Worm (Caenorhabditis elegans): ENCODE data around the gene syx-16.

The syx-16 gene

ce11 chrIII:5227831-5228467, 19.0 kb upstream of the syx-16 start, which contains the start of the genes C34E10.12, C34E10.10 and atp-2 (continued):
- TF ChIP-seq ztf-4 (tag; optimal IDR thresholded peaks at IDR 0.05): peak; percentile 25
- TF ChIP-seq nhr-67 (tag; optimal IDR thresholded peaks at IDR 0.05): no peak
- TF ChIP-seq sea-2 (GFP tag; optimal IDR thresholded peaks at IDR 0.05): no peak
- no peak for TF ChIP-seq ztf-11 (tag; optimal IDR thresholded peaks at IDR 0.05)
- TF ChIP-seq lin-39 (tag; optimal IDR thresholded peaks at IDR 0.05): peak; percentile 94

DNA sequence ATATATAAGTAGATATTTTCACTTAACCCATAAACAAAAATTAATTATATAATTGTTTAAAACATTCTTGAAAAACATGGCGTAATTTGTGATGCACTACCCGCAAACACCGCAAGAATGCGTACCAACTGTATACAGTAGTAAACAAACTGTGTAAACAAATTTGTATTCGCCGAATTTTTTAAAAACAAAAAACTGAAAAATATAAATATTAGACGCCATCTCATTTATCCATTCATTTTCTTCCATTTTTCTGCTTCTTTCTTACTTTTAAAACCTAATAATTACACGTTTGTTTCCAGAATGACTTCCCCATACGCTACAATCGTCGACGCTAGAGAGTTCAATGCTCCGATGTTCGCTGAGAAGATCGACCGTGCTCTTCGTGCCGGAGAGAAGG, 16.4 kb upstream of the syx-16 start, which contains the start of gene nex-1:
nex-1 (plus strand) TSS at position 301 of the 400 bp plus-strand sequence.
- TF ChIP-seq nhr-25 (tag; optimal IDR thresholded peaks at IDR 0.05) (no peak), nhr-43 (tag; optimal IDR thresholded peaks at IDR 0.05; ENCODE audit: poor library complexity, severe bottlenecking) (no peak), elt-1 (tag; optimal IDR thresholded peaks at IDR 0.05) (no peak), fkh-10 (GFP tag; optimal IDR thresholded peaks at IDR 0.05) (no peak), sea-2 (GFP tag; optimal IDR thresholded peaks at IDR 0.05) (no peak), nhr-67 (tag; optimal IDR thresholded peaks at IDR 0.05) (no peak), egl-5 (tag; optimal IDR thresholded peaks at IDR 0.05) (no peak), ztf-11 (tag; optimal IDR thresholded peaks at IDR 0.05) (no peak), jun-1 (tag; optimal IDR thresholded peaks at IDR 0.05) (no peak)

ce11 chrIII:5224908-5225307, 16.0 kb upstream of the syx-16 start:
- TF ChIP-seq lin-39 (tag; optimal IDR thresholded peaks at IDR 0.05) (no peak), R02D3.7 (tag; optimal IDR thresholded peaks at IDR 0.05) (no peak), nhr-76 (tag; optimal IDR thresholded peaks at IDR 0.05) (no peak), nhr-11 (tag; optimal IDR thresholded peaks at IDR 0.05) (no peak), lsy-12 (tag; optimal IDR thresholded peaks at IDR 0.05) (no peak), fos-1 (tag; optimal IDR thresholded peaks at IDR 0.05) (peak; percentile 10), unc-62 (GFP tag; optimal IDR thresholded peaks at IDR 0.05) (no peak), nhr-23 (tag; optimal IDR thresholded peaks at IDR 0.05) (peak; percentile 44), ceh-16 (tag; optimal IDR thresholded peaks at IDR 0.05) (no peak), sea-2 (GFP tag; optimal IDR thresholded peaks at IDR 0.05) (no peak), aly-2 (tag; optimal IDR thresholded peaks at IDR 0.05) (no peak), nhr-43 (tag; optimal IDR thresholded peaks at IDR 0.05; ENCODE audit: poor library complexity, severe bottlenecking) (no peak), ceh-82 (tag; optimal IDR thresholded peaks at IDR 0.05) (no peak), unc-39 (tag; optimal IDR thresholded peaks at IDR 0.05) (no peak), egl-27 (tag; optimal IDR thresholded peaks at IDR 0.05) (peak; percentile 3), tbx-2 (tag; optimal IDR thresholded peaks at IDR 0.05) (no peak), elt-1 (tag; optimal IDR thresholded peaks at IDR 0.05) (no peak), zag-1 (tag; optimal IDR thresholded peaks at IDR 0.05) (no peak), elt-3 (tag; optimal IDR thresholded peaks at IDR 0.05) (no peak), nhr-25 (tag; optimal IDR thresholded peaks at IDR 0.05) (no peak), eor-1 (tag; optimal IDR thresholded peaks at IDR 0.05) (no peak), daf-12 (tag; optimal IDR thresholded peaks at IDR 0.05) (no peak), hmg-11 (tag; optimal IDR thresholded peaks at IDR 0.05) (no peak), nhr-237 (tag; optimal IDR thresholded peaks at IDR 0.05) (no peak), mml-1 (tag; optimal IDR thresholded peaks at IDR 0.05) (no peak), nhr-12 (tag; optimal IDR thresholded peaks at IDR 0.05) (no peak), egl-5 (tag; optimal IDR thresholded peaks at IDR 0.05) (no peak), ztf-4 (tag; optimal IDR thresholded peaks at IDR 0.05) (no peak), pqm-1 (tag; optimal IDR thresholded peaks at IDR 0.05) (peak; percentile 12), elt-2 (tag; optimal IDR thresholded peaks at IDR 0.05) (peak; percentile 37), nhr-67 (tag; optimal IDR thresholded peaks at IDR 0.05) (no peak), mdl-1 (tag; optimal IDR thresholded peaks at IDR 0.05) (no peak), ztf-11 (tag; optimal IDR thresholded peaks at IDR 0.05) (no peak), nfya-1 (tag; optimal IDR thresholded peaks at IDR 0.05; ENCODE audit: insufficient read depth) (peak; percentile 28), fkh-2 (tag; optimal IDR thresholded peaks at IDR 0.05) (no peak), jun-1 (tag; optimal IDR thresholded peaks at IDR 0.05) (peak; percentile 44), ceh-28 (tag; optimal IDR thresholded peaks at IDR 0.05) (no peak), skn-1 (tag; optimal IDR thresholded peaks at IDR 0.05) (no peak), snpc-4 (tag; optimal IDR thresholded peaks at IDR 0.05) (no peak), ama-1 (optimal IDR thresholded peaks at IDR 0.05) (peak; percentile 20), pha-4 (tag; optimal IDR thresholded peaks at IDR 0.05) (peak; percentile 12), lin-15B (tag; optimal IDR thresholded peaks at IDR 0.05) (no peak), ceh-9 (tag; optimal IDR thresholded peaks at IDR 0.05) (no peak), nhr-28 (tag; optimal IDR thresholded peaks at IDR 0.05) (no peak), ZK546.5 (tag; optimal IDR thresholded peaks at IDR 0.05) (no peak), fkh-10 (GFP tag; optimal IDR thresholded peaks at IDR 0.05) (no peak), nhr-77 (tag; optimal IDR thresholded peaks at IDR 0.05) (no peak)
